Worm (Caenorhabditis elegans) whole organism, young adult: ENCODE measurements around the gene R160.13.

ENCODE experiments used
- ama-1 ChIP-seq, 3 experiments: fragments of 150-350 bp in 1 of 3; sonication (generic microtip) in 2 of 3; optimal IDR thresholded peaks; 2 replicates each; lab custom pipeline; 2014 to 2018; ENCODE audit warnings: missing biosample characterization in 2 of 3, missing genetic modification characterization in 2 of 3, missing genetic modification reagents in 2 of 3
- hlh-12 ChIP-seq: sonication (generic microtip); optimal IDR thresholded peaks from 2 replicates; lab custom pipeline; 2016; ENCODE audit warnings: missing genetic modification characterization, missing compliant biosample characterization
- unc-130 ChIP-seq: sonication (generic microtip); optimal IDR thresholded peaks from 2 replicates; lab custom pipeline; 2016; ENCODE audit warnings: missing genetic modification reagents, missing genetic modification characterization, missing compliant biosample characterization

DNA sequence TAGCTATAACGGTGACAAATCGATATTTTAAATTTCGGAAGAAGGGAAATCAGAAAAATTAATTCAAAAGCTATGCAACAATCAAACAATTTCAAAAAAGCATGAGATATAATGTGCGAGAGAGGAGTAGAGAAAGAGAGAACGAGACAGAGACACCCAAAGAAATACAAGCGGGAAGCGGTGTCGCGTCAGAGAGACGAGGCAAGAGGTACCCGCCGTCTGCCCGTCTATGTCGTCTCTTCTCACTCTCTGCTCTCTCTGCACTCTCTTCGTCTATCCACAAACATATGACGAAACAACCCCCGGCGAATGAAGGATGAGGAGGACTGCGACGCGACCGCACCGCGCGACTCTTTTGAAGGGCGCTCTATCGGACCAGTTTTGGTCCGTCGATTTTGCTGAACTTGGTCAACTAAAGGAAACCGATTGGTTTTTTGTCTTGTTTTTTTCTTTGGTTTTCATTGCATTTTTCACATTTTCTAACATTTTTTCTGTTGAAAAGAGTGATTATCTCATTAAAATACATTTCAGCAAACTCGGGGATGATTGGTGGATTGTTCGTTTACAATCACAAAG is 17.6 kb upstream of the R160.13 start, which contains the start of gene dpy-23:
- TF ChIP-seq ama-1 (optimal IDR thresholded peaks at IDR 0.05; lab: Kevin White, UChicago) (no peak), ama-1 (GFP tag; optimal IDR thresholded peaks at IDR 0.05; lab: Kevin White, UChicago) (no peak), unc-130 (GFP tag; lab: Kevin White, UChicago) (no peak), hlh-12 (no peak)
